Worm (Caenorhabditis elegans) whole organism, dauer: ENCODE results near the gene Y44A6B.3.

Experiments
- unc-62 ChIP-seq: sonication (generic microtip); optimal IDR thresholded peaks from 2 replicates; lab custom pipeline; 2017; ENCODE audit warnings: missing biosample characterization, missing genetic modification reagents, missing genetic modification characterization

Y44A6B.3 gene

ce11 chrV:20597076-20597475 lies 41.2 kb downstream of the Y44A6B.3 start, which contains the start of gene F46B3.1:
TSS of gene F46B3.1 (minus strand) at chrV:20597176.
- no peak for TF ChIP-seq unc-62 (GFP tag; lab: Kevin White, UChicago)

- no peak for TF ChIP-seq unc-62 (GFP tag; lab: Kevin White, UChicago)
These were observed 42.6 kb downstream of the Y44A6B.3 start, which contains the start of gene F26F2.11 for ce11 chrV:20595653-20596052. TSS of gene F26F2.11 (minus strand) at chrV:20595753.

ce11 chrV:20594746-20595145 lies 43.5 kb downstream of the Y44A6B.3 start, which contains the start of gene F26F2.10:
TSS of gene F26F2.10 (minus strand) at chrV:20594846.
- TF ChIP-seq unc-62 (GFP tag; lab: Kevin White, UChicago) = no peak
